Fruit fly (Drosophila melanogaster) whole organism, pupa: ENCODE measurements around the gene xit.

Experiments
- CG10348 ChIP-seq: fragments of 200-800 bp; sonication (Bioruptor generic); IDR thresholded peaks from 2 replicates; pipeline ENCODE4 v1.3.6; 2022; ENCODE audit warnings: missing biosample characterization, missing genetic modification characterization
- CG12605 ChIP-seq: fragments of 200-800 bp; sonication (Bioruptor generic); IDR thresholded peaks from 2 replicates; pipeline ENCODE4 v1.3.6; 2022; ENCODE audit warnings: missing biosample characterization, missing genetic modification characterization
- CG13204 ChIP-seq: fragments of 200-800 bp; sonication (Bioruptor generic); optimal IDR thresholded peaks from 2 replicates; lab custom pipeline; 2018; ENCODE audit warnings: missing biosample characterization, mild to moderate bottlenecking, missing genetic modification characterization, moderate library complexity
- CG14655 ChIP-seq: fragments of 200-800 bp; sonication (Bioruptor generic); optimal IDR thresholded peaks from 3 replicates; lab custom pipeline; 2017; ENCODE audit warnings: mild to moderate bottlenecking, missing biosample characterization, missing genetic modification reagents, missing genetic modification characterization
- CG15710 ChIP-seq: fragments of 200-800 bp; sonication (Bioruptor generic); optimal IDR thresholded peaks from 2 replicates; lab custom pipeline; 2018; ENCODE audit warnings: missing biosample characterization, mild to moderate bottlenecking, missing genetic modification characterization, moderate library complexity
- CG17806 ChIP-seq: fragments of 200-800 bp; sonication (Bioruptor generic); optimal IDR thresholded peaks from 2 replicates; lab custom pipeline; 2018; ENCODE audit warnings: missing biosample characterization, mild to moderate bottlenecking, missing genetic modification characterization, moderate library complexity
- CG32121 ChIP-seq: fragments of 200-800 bp; sonication (Bioruptor generic); IDR thresholded peaks from 2 replicates; pipeline ENCODE4 v1.3.6; 2022; ENCODE audit warnings: missing biosample characterization, missing genetic modification characterization
- CG34367 ChIP-seq: fragments of 200-800 bp; sonication (Bioruptor generic); optimal IDR thresholded peaks from 2 replicates; lab custom pipeline; 2018; ENCODE audit warnings: missing biosample characterization, mild to moderate bottlenecking, missing genetic modification characterization
- CG4496 ChIP-seq: fragments of 200-800 bp; sonication (Bioruptor generic); IDR thresholded peaks from 3 replicates; pipeline ENCODE4 v1.3.6; 2022; ENCODE audit warnings: missing biosample characterization, missing genetic modification characterization
- CG8159 ChIP-seq: fragments of 200-800 bp; sonication (Bioruptor generic); optimal IDR thresholded peaks from 3 replicates; lab custom pipeline; 2018; ENCODE audit warnings: missing biosample characterization, mild to moderate bottlenecking, missing genetic modification characterization, moderate library complexity
- CG8301 ChIP-seq: fragments of 200-800 bp; sonication (Bioruptor generic); optimal IDR thresholded peaks from 2 replicates; lab custom pipeline; 2018; ENCODE audit warnings: missing biosample characterization, mild to moderate bottlenecking, missing genetic modification characterization
- CG9948 ChIP-seq: fragments of 200-800 bp; sonication (Bioruptor generic); optimal IDR thresholded peaks from 2 replicates; lab custom pipeline; 2018; ENCODE audit warnings: missing biosample characterization, mild to moderate bottlenecking, missing genetic modification characterization, moderate library complexity
- D1 ChIP-seq: fragments of 200-800 bp; sonication (Bioruptor generic); optimal IDR thresholded peaks from 2 replicates; lab custom pipeline; 2018; ENCODE audit warnings: missing biosample characterization, mild to moderate bottlenecking, missing genetic modification characterization, moderate library complexity
- EcR ChIP-seq: fragments of 200-800 bp; sonication (Bioruptor generic); optimal IDR thresholded peaks from 3 replicates; lab custom pipeline; 2019; ENCODE audit warnings: missing biosample characterization, missing genetic modification characterization, mild to moderate bottlenecking, moderate library complexity, missing genetic modification reagents
- Ets98B ChIP-seq: fragments of 200-800 bp; sonication (Bioruptor generic); IDR thresholded peaks from 2 replicates; pipeline ENCODE4 v1.3.6; 2022; ENCODE audit warnings: missing biosample characterization, missing genetic modification characterization
- Pif1A ChIP-seq: fragments of 200-800 bp; sonication (Bioruptor generic); optimal IDR thresholded peaks from 3 replicates; lab custom pipeline; 2016; ENCODE audit warnings: missing biosample characterization, missing genetic modification characterization
- Pif1B ChIP-seq: fragments of 200-800 bp; sonication (Bioruptor generic); optimal IDR thresholded peaks from 3 replicates; lab custom pipeline; 2016; ENCODE audit warnings: missing biosample characterization, missing genetic modification characterization
- Snoo ChIP-seq: fragments of 200-800 bp; sonication (Bioruptor generic); optimal IDR thresholded peaks from 3 replicates; lab custom pipeline; 2017; ENCODE audit warnings: missing biosample characterization, mild to moderate bottlenecking, missing genetic modification characterization, inconsistent platforms
- fd96Ca ChIP-seq: fragments of 200-800 bp; sonication (Bioruptor generic); IDR thresholded peaks from 3 replicates; pipeline ENCODE4 v1.3.6; 2022; ENCODE audit warnings: missing biosample characterization, missing genetic modification characterization
- gl ChIP-seq: fragments of 200-800 bp; sonication (Bioruptor generic); optimal IDR thresholded peaks from 2 replicates; lab custom pipeline; 2018; ENCODE audit warnings: missing biosample characterization, mild to moderate bottlenecking, missing genetic modification characterization
- rn ChIP-seq: fragments of 200-800 bp; sonication (Bioruptor generic); IDR thresholded peaks from 2 replicates; pipeline ENCODE4 v1.3.6; 2022; ENCODE audit warnings: missing biosample characterization, missing genetic modification characterization

Gene xit

DNA sequence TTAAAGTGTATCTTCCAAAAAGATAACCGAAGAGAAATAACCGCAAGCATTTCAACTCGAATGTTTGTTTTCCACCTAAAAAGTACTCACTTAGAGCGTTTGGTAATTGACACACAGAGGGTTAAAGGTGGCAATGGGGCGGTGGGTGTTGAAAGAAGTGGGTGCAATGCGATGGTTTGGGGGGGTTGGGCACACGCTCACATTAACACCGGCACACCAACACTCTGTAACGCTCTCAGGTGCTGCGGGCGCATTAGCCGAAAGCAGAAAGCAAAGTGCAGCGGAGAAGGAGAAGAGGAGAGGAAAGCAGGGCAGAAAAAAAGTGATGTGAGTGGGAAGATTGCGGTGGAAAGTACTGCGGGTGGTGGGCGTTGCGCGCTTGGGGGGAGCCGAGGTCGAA is 44.2 kb downstream of the xit start:
- TF ChIP-seq CG12605 (GFP tag; lab: Robert Waterston, UW) = no peak
- no peak for TF ChIP-seq CG4496 (GFP tag; lab: Robert Waterston, UW)
- no peak for TF ChIP-seq gl (tag; lab: Kevin White, UChicago)
- TF ChIP-seq CG8159 = no peak

- TF ChIP-seq CG17806 (tag; lab: Kevin White, UChicago) (no peak), Pif1B (GFP tag; lab: Kevin White, UChicago) (no peak), CG13204 (GFP tag; lab: Kevin White, UChicago) (peak; percentile 82), CG4496 (GFP tag; lab: Robert Waterston, UW) (peak; percentile 48; the same call in 2 of the 3 replicates), fd96Ca (GFP tag; lab: Robert Waterston, UW) (peak; percentile 8; the same call in 1 of the 3 replicates)
Measured at dm6 chrX:6866040-6866439, 45.2 kb downstream of the xit start.

DNA sequence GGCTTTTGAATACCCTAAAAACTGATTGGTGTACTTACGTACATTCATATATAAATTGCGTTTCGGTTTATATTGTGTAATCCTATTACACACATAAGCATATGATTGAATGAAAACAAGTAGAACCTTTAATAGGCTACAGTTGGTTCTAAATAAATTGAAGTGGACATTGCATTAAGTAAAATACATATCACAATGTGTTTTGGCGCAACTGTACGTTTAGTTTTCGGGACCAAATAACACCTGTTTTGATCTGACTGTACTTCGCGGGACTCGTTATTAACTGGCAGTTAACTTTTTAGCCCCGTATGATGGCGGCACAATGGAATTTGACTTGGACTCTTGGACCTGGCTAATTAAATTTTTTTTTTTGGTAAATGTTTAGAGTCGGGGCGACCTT is 45.9 kb downstream of the xit start:
- no peak for TF ChIP-seq CG17806 (tag; lab: Kevin White, UChicago)
- TF ChIP-seq Ets98B (GFP tag; lab: Robert Waterston, UW) = no peak
- TF ChIP-seq Snoo = no peak
- no peak for TF ChIP-seq CG13204 (GFP tag; lab: Kevin White, UChicago)
- TF ChIP-seq D1 (tag; lab: Kevin White, UChicago) = no peak
- TF ChIP-seq rn (GFP tag; lab: Robert Waterston, UW) = no peak
- no peak for TF ChIP-seq CG10348 (GFP tag; lab: Robert Waterston, UW)
- TF ChIP-seq EcR = no peak
- no peak for TF ChIP-seq CG32121 (GFP tag; lab: Robert Waterston, UW)
- no peak for TF ChIP-seq CG34367
- no peak for TF ChIP-seq CG12605 (GFP tag; lab: Robert Waterston, UW)
- no peak for TF ChIP-seq Pif1A (GFP tag; lab: Kevin White, UChicago)
- no peak for TF ChIP-seq fd96Ca (GFP tag; lab: Robert Waterston, UW)
- TF ChIP-seq CG8159 = no peak
- no peak for TF ChIP-seq CG15710 (tag; lab: Kevin White, UChicago)

DNA sequence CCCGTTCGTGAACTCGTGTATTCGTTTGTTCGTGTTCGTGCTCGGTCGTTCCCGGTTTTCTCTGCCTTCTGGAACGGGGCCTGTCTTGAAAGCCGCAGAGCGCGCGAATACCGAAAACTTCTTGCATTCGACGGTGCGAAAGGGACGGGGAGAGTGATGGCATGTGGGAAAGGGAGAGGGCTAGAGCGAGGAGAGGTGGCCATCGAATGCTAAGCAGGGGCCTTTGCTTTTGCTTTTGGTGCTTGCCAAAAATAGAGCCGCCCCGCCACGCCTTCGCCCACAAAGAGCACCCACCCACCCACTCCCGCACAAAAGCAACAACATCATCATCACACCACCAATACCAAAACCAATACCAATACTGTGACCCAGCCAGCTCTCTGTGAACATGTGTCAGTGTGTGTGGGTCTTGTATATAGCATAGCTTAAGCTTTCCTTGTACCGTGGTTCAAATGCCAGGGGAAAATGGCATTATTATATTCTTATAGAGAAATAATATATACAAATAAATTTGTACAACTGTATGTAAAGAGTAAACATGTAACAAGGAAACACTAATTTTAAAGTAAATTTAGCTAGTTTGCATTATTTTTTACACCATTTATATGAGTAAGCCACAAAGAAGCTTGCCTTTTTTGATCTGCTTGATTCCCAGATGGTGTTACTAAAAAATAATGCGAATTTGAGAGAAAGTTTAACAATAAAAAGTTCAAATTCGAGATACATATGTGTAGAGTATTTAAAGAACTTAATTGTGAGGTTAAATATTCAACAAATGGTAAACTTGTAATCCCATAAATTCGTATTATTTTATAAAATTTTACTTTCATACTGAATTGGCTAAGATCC is 46.6 kb downstream of the xit start, which contains the start of gene CG14434:
Gene CG14434, minus strand, starts transcription at position 20 of the 849 bp plus-strand sequence.
- TF ChIP-seq CG14655 (GFP tag; lab: Kevin White, UChicago) (peak; percentile 92), CG17806 (tag; lab: Kevin White, UChicago) (peak; percentile 62), Pif1B (GFP tag; lab: Kevin White, UChicago) (peak; percentile 56), EcR (peak; percentile 21), CG9948 (tag; lab: Kevin White, UChicago) (peak; percentile 83), CG10348 (GFP tag; lab: Robert Waterston, UW) (no peak), Snoo (peak; percentile 70), CG13204 (GFP tag; lab: Kevin White, UChicago) (peak; percentile 19), CG34367 (peak; percentile 62), CG4496 (GFP tag; lab: Robert Waterston, UW) (peak; percentile 3; the same call in 2 of the 3 replicates), CG32121 (GFP tag; lab: Robert Waterston, UW) (no peak; the same call in 1 of the 2 replicates), gl (tag; lab: Kevin White, UChicago) (no peak), Ets98B (GFP tag; lab: Robert Waterston, UW) (peak; percentile 5), CG15710 (tag; lab: Kevin White, UChicago) (peak; percentile 72), CG12605 (GFP tag; lab: Robert Waterston, UW) (no peak), CG8301 (tag; lab: Kevin White, UChicago) (peak; percentile 79), D1 (tag; lab: Kevin White, UChicago) (peak; percentile 28), rn (GFP tag; lab: Robert Waterston, UW) (no peak), CG8159 (peak; percentile 87), Pif1A (GFP tag; lab: Kevin White, UChicago) (peak; percentile 70), fd96Ca (GFP tag; lab: Robert Waterston, UW) (no peak)

DNA sequence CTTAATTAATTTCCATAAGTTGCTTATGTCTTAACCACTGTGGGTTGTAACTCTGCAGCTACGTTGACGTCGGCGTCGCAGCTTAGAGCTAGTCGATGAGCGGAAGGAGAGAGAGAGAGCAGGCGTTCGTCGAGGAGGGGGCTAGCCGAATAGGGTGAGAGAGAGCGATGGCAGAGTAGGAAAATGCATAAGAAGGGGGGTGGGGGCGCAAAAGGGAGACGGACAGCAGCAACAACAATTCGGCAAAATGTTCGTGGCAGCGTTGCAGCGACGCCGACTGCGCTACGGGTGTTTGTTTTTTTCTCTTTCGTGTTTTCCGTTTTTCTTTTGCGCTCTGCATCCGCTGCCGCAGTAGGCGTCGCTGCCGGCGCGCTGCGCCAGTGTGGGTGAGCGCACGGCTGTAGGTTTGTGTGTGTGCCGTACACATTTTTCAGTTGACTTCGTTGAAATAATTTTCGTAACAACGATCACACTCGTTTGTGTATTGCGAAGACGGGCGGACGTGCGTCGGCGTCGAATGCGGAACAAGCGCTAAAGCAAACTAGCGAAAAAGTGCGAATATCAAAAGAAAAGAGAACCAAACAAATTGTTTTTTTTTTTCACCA is 47.3 kb downstream of the xit start:
- TF ChIP-seq Ets98B (GFP tag; lab: Robert Waterston, UW) = peak; percentile 34; the same call in 1 of the 2 replicates
- no peak for TF ChIP-seq Snoo
- TF ChIP-seq CG8159 = no peak
- peak; percentile 55; the same call in 1 of the 3 replicates for TF ChIP-seq fd96Ca (GFP tag; lab: Robert Waterston, UW)
- no peak for TF ChIP-seq CG17806 (tag; lab: Kevin White, UChicago)
- TF ChIP-seq CG13204 (GFP tag; lab: Kevin White, UChicago) = peak; percentile 65
- no peak for TF ChIP-seq CG10348 (GFP tag; lab: Robert Waterston, UW)
- TF ChIP-seq CG34367 = no peak
- TF ChIP-seq CG12605 (GFP tag; lab: Robert Waterston, UW) = peak; percentile 63
- TF ChIP-seq CG4496 (GFP tag; lab: Robert Waterston, UW) = peak; percentile 52
- no peak for TF ChIP-seq CG14655 (GFP tag; lab: Kevin White, UChicago)
- TF ChIP-seq CG8301 (tag; lab: Kevin White, UChicago) = no peak
- no peak for TF ChIP-seq Pif1B (GFP tag; lab: Kevin White, UChicago)
- no peak for TF ChIP-seq Pif1A (GFP tag; lab: Kevin White, UChicago)
- peak; percentile 62 for TF ChIP-seq EcR
- no peak for TF ChIP-seq rn (GFP tag; lab: Robert Waterston, UW)
- no peak for TF ChIP-seq gl (tag; lab: Kevin White, UChicago)
- no peak for TF ChIP-seq D1 (tag; lab: Kevin White, UChicago)
- TF ChIP-seq CG15710 (tag; lab: Kevin White, UChicago) = no peak
- TF ChIP-seq CG32121 (GFP tag; lab: Robert Waterston, UW) = peak; percentile 30; the same call in 1 of the 2 replicates
- TF ChIP-seq CG9948 (tag; lab: Kevin White, UChicago) = peak; percentile 12
